Worm (Caenorhabditis elegans) whole organism, L3 larva: ENCODE data around the gene K08D12.4.

Experiments used
- ZK546.5 ChIP-seq: sonication (generic microtip); optimal IDR thresholded peaks from 2 replicates; lab custom pipeline; 2017; ENCODE audit warnings: missing biosample characterization, missing genetic modification characterization
- fkh-10 ChIP-seq: sonication (generic microtip); optimal IDR thresholded peaks from 2 replicates; lab custom pipeline; 2017; ENCODE audit warnings: missing biosample characterization, missing genetic modification reagents, missing genetic modification characterization
- lin-39 ChIP-seq: fragments of 150-350 bp; optimal IDR thresholded peaks from 2 replicates; lab custom pipeline; 2018; ENCODE audit warnings: missing biosample characterization, missing genetic modification reagents, missing genetic modification characterization
- nhr-11 ChIP-seq: fragments of 150-350 bp; optimal IDR thresholded peaks from 2 replicates; lab custom pipeline; 2014; ENCODE audit warnings: missing biosample characterization, missing genetic modification characterization
- nhr-67 ChIP-seq: fragments of 150-350 bp; optimal IDR thresholded peaks from 2 replicates; lab custom pipeline; 2014; ENCODE audit warnings: missing biosample characterization, missing genetic modification characterization
- snpc-4 ChIP-seq: fragments of 150-350 bp; optimal IDR thresholded peaks from 2 replicates; lab custom pipeline; 2014; ENCODE audit warnings: missing biosample characterization, missing genetic modification characterization
- ztf-11 ChIP-seq: fragments of 150-350 bp; optimal IDR thresholded peaks from 2 replicates; lab custom pipeline; 2014; ENCODE audit warnings: missing biosample characterization, missing genetic modification characterization

DNA sequence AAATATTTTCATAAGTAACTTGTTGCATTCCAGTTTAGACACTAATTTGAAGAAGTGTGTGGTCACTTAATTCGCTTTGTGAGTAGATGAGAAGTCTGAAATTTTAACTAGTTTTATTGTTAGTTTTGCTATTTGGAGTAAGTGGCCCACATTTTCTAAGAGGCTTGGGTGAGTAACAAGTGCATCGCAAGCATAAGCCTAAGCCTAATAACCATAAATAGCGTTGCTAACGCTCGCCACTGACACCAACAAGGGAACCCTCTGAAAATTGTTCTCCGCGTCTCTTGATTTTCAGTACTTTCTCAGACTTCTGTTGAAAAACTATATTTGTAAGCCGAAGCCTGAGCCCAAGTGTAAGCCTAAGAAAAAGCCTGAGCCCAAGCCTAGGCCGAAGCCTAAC is 17.2 kb downstream of the K08D12.4 start, which contains the start of gene epic-3:
- TF ChIP-seq nhr-11 (tag; lab: Kevin White, UChicago) (no peak), nhr-67 (no peak), snpc-4 (tag; lab: Kevin White, UChicago) (no peak), ZK546.5 (no peak), lin-39 (tag; lab: Kevin White, UChicago) (no peak), fkh-10 (GFP tag; lab: Kevin White, UChicago) (no peak), ztf-11 (no peak)
